Worm (Caenorhabditis elegans): ENCODE measurements around the gene srx-96.

DNA sequence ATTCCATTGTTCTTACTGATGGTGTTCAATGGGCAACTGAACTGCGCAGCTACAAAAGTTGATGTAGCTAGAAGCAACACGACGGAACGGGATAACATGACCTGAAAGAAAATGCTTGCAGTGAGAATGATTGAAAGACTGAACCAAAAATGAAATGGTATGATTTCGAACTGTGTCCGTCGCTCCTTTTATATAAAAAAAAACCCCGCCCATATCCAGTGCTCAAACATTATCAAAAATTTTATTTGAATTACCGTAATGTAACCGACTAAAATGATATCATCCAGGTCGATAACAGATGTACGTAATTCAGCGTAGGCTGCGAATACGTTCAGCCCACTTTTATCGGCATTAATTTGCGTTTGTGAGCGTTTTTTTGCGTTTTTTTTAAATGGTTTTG, 27.2 kb downstream of the srx-96 start, which contains the start of gene irg-5:
- TF ChIP-seq unc-62 (GFP tag; optimal IDR thresholded peaks at IDR 0.05): no peak
- TF ChIP-seq unc-39 (tag; optimal IDR thresholded peaks at IDR 0.05): no peak
- TF ChIP-seq sptf-1 (tag; optimal IDR thresholded peaks at IDR 0.05): no peak
- TF ChIP-seq snpc-4 (tag; optimal IDR thresholded peaks at IDR 0.05): no peak
- no peak for TF ChIP-seq nhr-76 (tag; optimal IDR thresholded peaks at IDR 0.05)
- no peak for TF ChIP-seq pha-4 (tag; optimal IDR thresholded peaks at IDR 0.05)
- no peak for TF ChIP-seq nhr-237 (tag; optimal IDR thresholded peaks at IDR 0.05)
- no peak for TF ChIP-seq ztf-11 (tag; optimal IDR thresholded peaks at IDR 0.05)
- no peak for TF ChIP-seq elt-3 (tag; optimal IDR thresholded peaks at IDR 0.05)
- TF ChIP-seq mls-2 (tag; optimal IDR thresholded peaks at IDR 0.05): no peak
- no peak for TF ChIP-seq lsy-2 (tag; optimal IDR thresholded peaks at IDR 0.05)
- no peak for TF ChIP-seq blmp-1 (tag; optimal IDR thresholded peaks at IDR 0.05)
- TF ChIP-seq tbx-8 (GFP tag; optimal IDR thresholded peaks at IDR 0.05): no peak

Measured in whole organism, mixed stage, embryonic.